Worm (Caenorhabditis elegans) whole organism, L1 larva: ENCODE measurements around the gene cest-5.1.

ENCODE experiments used
- alr-1 ChIP-seq: fragments of 200-800 bp; sonication (Bioruptor generic); optimal IDR thresholded peaks from 2 replicates; lab custom pipeline; 2018; ENCODE audit warnings: borderline replicate concordance, mild to moderate bottlenecking, missing genetic modification characterization, missing compliant biosample characterization
- ama-1 ChIP-seq: fragments of 150-350 bp; optimal IDR thresholded peaks from 2 replicates; lab custom pipeline; 2014
- ces-1 ChIP-seq: fragments of 150-350 bp; optimal IDR thresholded peaks from 2 replicates; lab custom pipeline; 2014; ENCODE audit warnings: missing biosample characterization, missing genetic modification reagents, missing genetic modification characterization
- lin-14 ChIP-seq: fragments of 200-800 bp; sonication (Bioruptor generic); optimal IDR thresholded peaks from 2 replicates; lab custom pipeline; 2018; ENCODE audit warnings: mild to moderate bottlenecking, missing genetic modification characterization, moderate library complexity, missing compliant biosample characterization
- nhr-20 ChIP-seq: sonication (generic microtip); optimal IDR thresholded peaks from 2 replicates; lab custom pipeline; 2016; ENCODE audit warnings: mild to moderate bottlenecking, missing genetic modification characterization, missing compliant biosample characterization
- nhr-237 ChIP-seq: fragments of 150-350 bp; optimal IDR thresholded peaks from 2 replicates; lab custom pipeline; 2014; ENCODE audit warnings: missing biosample characterization, missing genetic modification characterization
- nhr-90 ChIP-seq: sonication (generic microtip); optimal IDR thresholded peaks from 2 replicates; lab custom pipeline; 2016; ENCODE audit warnings: mild to moderate bottlenecking, missing genetic modification characterization, missing compliant biosample characterization; ENCODE audit not compliant: poor library complexity
- rnt-1 ChIP-seq: sonication (generic microtip); optimal IDR thresholded peaks from 2 replicates; lab custom pipeline; 2016; ENCODE audit warnings: mild to moderate bottlenecking, missing genetic modification characterization, moderate library complexity, missing compliant biosample characterization
- skn-1 ChIP-seq: fragments of 150-350 bp; optimal IDR thresholded peaks from 2 replicates; lab custom pipeline; 2014; ENCODE audit warnings: missing biosample characterization, missing genetic modification characterization
- sox-4 ChIP-seq: sonication (generic microtip); optimal IDR thresholded peaks from 2 replicates; lab custom pipeline; 2016; ENCODE audit warnings: missing genetic modification characterization, missing compliant biosample characterization
- tbx-2 ChIP-seq: sonication (generic microtip); optimal IDR thresholded peaks from 2 replicates; lab custom pipeline; 2016; ENCODE audit warnings: missing genetic modification characterization, missing compliant biosample characterization
- ztf-11 ChIP-seq, 2 experiments: sonication (generic microtip); optimal IDR thresholded peaks; 2 replicates each; lab custom pipeline; 2016 to 2017; ENCODE audit warnings: missing genetic modification characterization in 2 of 2, missing biosample characterization in 1 of 2, missing compliant biosample characterization in 1 of 2

- TF ChIP-seq skn-1 (tag; lab: Kevin White, UChicago) (no peak), alr-1 (tag; lab: Kevin White, UChicago) (no peak), nhr-90 (tag; lab: Kevin White, UChicago) (no peak), ama-1 (lab: Kevin White, UChicago) (no peak), nhr-237 (tag; lab: Kevin White, UChicago) (no peak), ztf-11 (tag; optimal IDR thresholded peaks at IDR 0.05; lab: Kevin White, UChicago) (no peak), tbx-2 (tag; lab: Kevin White, UChicago) (no peak), ces-1 (no peak), nhr-20 (tag; lab: Kevin White, UChicago) (no peak), sox-4 (tag; lab: Kevin White, UChicago) (no peak), rnt-1 (tag; lab: Kevin White, UChicago) (no peak), lin-14 (GFP tag; lab: Kevin White, UChicago) (no peak)
Observed at ce11 chrIV:6603549-6603948, 28.0 kb downstream of the cest-5.1 start.
